Worm (Caenorhabditis elegans) whole organism, young adult: ENCODE data around the gene cpg-4.

Source experiments
- F37B4.10 ChIP-seq: fragments of 200-800 bp; sonication (Bioruptor generic); IDR thresholded peaks from 2 replicates; pipeline ENCODE4 v1.3.6; 2022; ENCODE audit warnings: missing genetic modification characterization, missing compliant biosample characterization
- F52B5.7 ChIP-seq: sonication (generic microtip); optimal IDR thresholded peaks from 2 replicates; lab custom pipeline; 2016; ENCODE audit warnings: mild to moderate bottlenecking, missing genetic modification characterization, missing compliant biosample characterization
- attf-5 ChIP-seq: fragments of 200-800 bp; sonication (Bioruptor generic); optimal IDR thresholded peaks from 2 replicates; lab custom pipeline; 2018; ENCODE audit warnings: mild to moderate bottlenecking, missing genetic modification characterization, missing compliant biosample characterization
- ceh-58 ChIP-seq: fragments of 200-800 bp; sonication (Bioruptor generic); IDR thresholded peaks from 2 replicates; pipeline ENCODE4 v1.3.6; 2022; ENCODE audit warnings: missing genetic modification characterization, missing compliant biosample characterization
- him-1 ChIP-seq: sonication (generic microtip); optimal IDR thresholded peaks from 2 replicates; lab custom pipeline; 2016; ENCODE audit warnings: missing genotype, missing genetic modification reagents, missing genetic modification characterization, missing compliant biosample characterization
- madf-10 ChIP-seq: sonication (generic microtip); optimal IDR thresholded peaks from 2 replicates; lab custom pipeline; 2016; ENCODE audit warnings: mild to moderate bottlenecking, missing genetic modification characterization, missing compliant biosample characterization
- sea-2 ChIP-seq: fragments of 200-800 bp; sonication (Bioruptor generic); IDR thresholded peaks from 2 replicates; pipeline ENCODE4 v1.3.6; 2022; ENCODE audit warnings: missing genetic modification characterization, missing compliant biosample characterization
- unc-130 ChIP-seq: sonication (generic microtip); optimal IDR thresholded peaks from 2 replicates; lab custom pipeline; 2016; ENCODE audit warnings: missing genetic modification reagents, missing genetic modification characterization, missing compliant biosample characterization

- TF ChIP-seq F52B5.7 (no peak), ceh-58 (no peak), madf-10 (tag; lab: Kevin White, UChicago) (no peak), F37B4.10 (no peak), unc-130 (GFP tag; lab: Kevin White, UChicago) (no peak), attf-5 (no peak), him-1 (tag; lab: Kevin White, UChicago) (no peak), sea-2 (GFP tag; lab: Robert Waterston, UW) (no peak)
These were observed 45.2 kb downstream of the cpg-4 start, which contains the start of gene R01B10.2 for ce11 chrV:6041375-6041774.
